Fruit fly (Drosophila melanogaster): ENCODE measurements around the gene CG32318.

Gene CG32318

dm6 chr3L:1211096-1211495 is 35.6 kb downstream of the CG32318 start, which contains the start of gene LysD:
Gene LysD, minus strand, starts transcription at chr3L:1211196.
- TF ChIP-seq CG33017 (tag; optimal IDR thresholded peaks at IDR 0.05) (no peak), pad (GFP tag; optimal IDR thresholded peaks at IDR 0.05) (no peak), CG7045 (GFP tag; optimal IDR thresholded peaks at IDR 0.05) (no peak), Mnt (GFP tag; optimal IDR thresholded peaks at IDR 0.05) (no peak), CG12768 (GFP tag; optimal IDR thresholded peaks at IDR 0.05) (no peak), CG11617 (GFP tag; optimal IDR thresholded peaks at IDR 0.05) (no peak), tj (GFP tag; optimal IDR thresholded peaks at IDR 0.05) (no peak), bab1 (GFP tag; optimal IDR thresholded peaks at IDR 0.05) (no peak), CG14711 (tag; optimal IDR thresholded peaks at IDR 0.05) (no peak), kay (GFP tag; ENCODE audit: borderline replicate concordance) (no peak)

dm6 chr3L:1208206-1208605 is 38.5 kb downstream of the CG32318 start:
- TF ChIP-seq CG1620 (GFP tag; optimal IDR thresholded peaks at IDR 0.05) (no peak), Crg-1 (GFP tag; optimal IDR thresholded peaks at IDR 0.05) (no peak), Clk (GFP tag; optimal IDR thresholded peaks at IDR 0.05) (no peak), pad (GFP tag; optimal IDR thresholded peaks at IDR 0.05) (no peak)

- no peak for TF ChIP-seq Hr96 (GFP tag; optimal IDR thresholded peaks at IDR 0.05)
- no peak for TF ChIP-seq toe (GFP tag; optimal IDR thresholded peaks at IDR 0.05)
- no peak for TF ChIP-seq CG14711 (tag; optimal IDR thresholded peaks at IDR 0.05)
- TF ChIP-seq Clk (GFP tag; optimal IDR thresholded peaks at IDR 0.05), result no peak
- no peak for TF ChIP-seq CG7045 (GFP tag; optimal IDR thresholded peaks at IDR 0.05)
- TF ChIP-seq Mnt (GFP tag; optimal IDR thresholded peaks at IDR 0.05), result no peak
- no peak for TF ChIP-seq tj (GFP tag; optimal IDR thresholded peaks at IDR 0.05)
- no peak for TF ChIP-seq Crg-1 (GFP tag; optimal IDR thresholded peaks at IDR 0.05)
- TF ChIP-seq CG7101 (tag; optimal IDR thresholded peaks at IDR 0.05), result no peak
Measured at dm6 chr3L:1206682-1207421, 39.9 kb downstream of the CG32318 start, which contains the start of gene LysB. Gene LysB, plus strand, starts transcription at chr3L:1207371.

- peak; percentile 24 for TF ChIP-seq CG14711 (tag; optimal IDR thresholded peaks at IDR 0.05)
- TF ChIP-seq Clk (GFP tag; optimal IDR thresholded peaks at IDR 0.05), result peak; percentile 78
- TF ChIP-seq CG11617 (GFP tag; optimal IDR thresholded peaks at IDR 0.05), result peak; percentile 79
- peak; percentile 55 for TF ChIP-seq pad (GFP tag; optimal IDR thresholded peaks at IDR 0.05)
- TF ChIP-seq toe (GFP tag; optimal IDR thresholded peaks at IDR 0.05), result peak; percentile 70
- TF ChIP-seq tj (GFP tag; optimal IDR thresholded peaks at IDR 0.05), result peak; percentile 44
- TF ChIP-seq CG33017 (tag; optimal IDR thresholded peaks at IDR 0.05), result peak; percentile 72
- TF ChIP-seq kay (GFP tag; ENCODE audit: borderline replicate concordance), result no peak
- TF ChIP-seq Mnt (GFP tag; optimal IDR thresholded peaks at IDR 0.05), result peak; percentile 22
- no peak for TF ChIP-seq ovo (GFP tag; optimal IDR thresholded peaks at IDR 0.05)
- peak; percentile 11 for TF ChIP-seq cic (GFP tag; optimal IDR thresholded peaks at IDR 0.05)
- peak; percentile 78 for TF ChIP-seq CG12768 (GFP tag; optimal IDR thresholded peaks at IDR 0.05)
- TF ChIP-seq CG1620 (GFP tag; optimal IDR thresholded peaks at IDR 0.05), result no peak
- peak; percentile 85 for TF ChIP-seq CG5204 (GFP tag; optimal IDR thresholded peaks at IDR 0.05)
- TF ChIP-seq CG7045 (GFP tag; optimal IDR thresholded peaks at IDR 0.05), result peak; percentile 77
- peak; percentile 84 for TF ChIP-seq Hr96 (GFP tag; optimal IDR thresholded peaks at IDR 0.05)
- peak; percentile 9 for TF ChIP-seq Crg-1 (GFP tag; optimal IDR thresholded peaks at IDR 0.05)
- no peak for TF ChIP-seq bab1 (GFP tag; optimal IDR thresholded peaks at IDR 0.05)
- no peak for TF ChIP-seq cnc (optimal IDR thresholded peaks at IDR 0.05)
- peak; percentile 63 for TF ChIP-seq CG7101 (tag; optimal IDR thresholded peaks at IDR 0.05)
Measured at dm6 chr3L:1204674-1205547, 41.8 kb downstream of the CG32318 start, which contains the start of gene CG9119. Gene CG9119, minus strand, starts transcription at chr3L:1204795.

dm6 chr3L:1203855-1204431 is 42.8 kb downstream of the CG32318 start:
- TF ChIP-seq cic (GFP tag; optimal IDR thresholded peaks at IDR 0.05) (no peak), Mnt (GFP tag; optimal IDR thresholded peaks at IDR 0.05) (no peak), Clk (GFP tag; optimal IDR thresholded peaks at IDR 0.05) (no peak), CG7045 (GFP tag; optimal IDR thresholded peaks at IDR 0.05) (no peak), kay (GFP tag; ENCODE audit: borderline replicate concordance) (no peak), tj (GFP tag; optimal IDR thresholded peaks at IDR 0.05) (no peak), pad (GFP tag; optimal IDR thresholded peaks at IDR 0.05) (no peak), CG7101 (tag; optimal IDR thresholded peaks at IDR 0.05) (no peak), CG14711 (tag; optimal IDR thresholded peaks at IDR 0.05) (no peak), CG33017 (tag; optimal IDR thresholded peaks at IDR 0.05) (no peak), cnc (optimal IDR thresholded peaks at IDR 0.05) (no peak), CG11617 (GFP tag; optimal IDR thresholded peaks at IDR 0.05) (no peak), toe (GFP tag; optimal IDR thresholded peaks at IDR 0.05) (no peak), Hr96 (GFP tag; optimal IDR thresholded peaks at IDR 0.05) (no peak), CG5204 (GFP tag; optimal IDR thresholded peaks at IDR 0.05) (no peak), CG12768 (GFP tag; optimal IDR thresholded peaks at IDR 0.05) (no peak), ovo (GFP tag; optimal IDR thresholded peaks at IDR 0.05) (no peak), CG1620 (GFP tag; optimal IDR thresholded peaks at IDR 0.05) (no peak)

Data from whole organism, adult.